Worm (Caenorhabditis elegans) whole organism, L1 larva: ENCODE measurements around the gene irld-39.

Experiments used
- C04F5.9 ChIP-seq: sonication (generic microtip); optimal IDR thresholded peaks from 2 replicates; lab custom pipeline; 2016; ENCODE audit warnings: missing genetic modification characterization, missing compliant biosample characterization
- hlh-17 ChIP-seq: fragments of 200-800 bp; sonication (Bioruptor generic); optimal IDR thresholded peaks from 2 replicates; lab custom pipeline; 2018; ENCODE audit warnings: missing genetic modification characterization, mild to moderate bottlenecking, missing compliant biosample characterization, moderate library complexity, borderline replicate concordance
- jun-1 ChIP-seq: fragments of 150-350 bp; optimal IDR thresholded peaks from 2 replicates; lab custom pipeline; 2014; ENCODE audit warnings: missing biosample characterization, missing genetic modification reagents, missing genetic modification characterization
- lin-39 ChIP-seq: fragments of 150-350 bp; optimal IDR thresholded peaks from 2 replicates; lab custom pipeline; 2014; ENCODE audit warnings: missing biosample characterization, missing genetic modification reagents, missing genetic modification characterization
- lsy-2 ChIP-seq, 2 experiments: fragments of 150-350 bp; optimal IDR thresholded peaks; 2 replicates each; lab custom pipeline; 2014; ENCODE audit warnings: missing biosample characterization in 2 of 2, missing genetic modification characterization in 2 of 2
- mef-2 ChIP-seq: fragments of 150-350 bp; optimal IDR thresholded peaks from 2 replicates; lab custom pipeline; 2014; ENCODE audit warnings: missing biosample characterization, missing genetic modification characterization
- nhr-28 ChIP-seq: fragments of 150-350 bp; optimal IDR thresholded peaks from 2 replicates; lab custom pipeline; 2014; ENCODE audit warnings: missing biosample characterization, missing genetic modification characterization
- sptf-1 ChIP-seq: fragments of 150-350 bp; optimal IDR thresholded peaks from 2 replicates; lab custom pipeline; 2014; ENCODE audit warnings: missing biosample characterization, missing genetic modification characterization

- no peak for TF ChIP-seq sptf-1 (tag; lab: Kevin White, UChicago)
- TF ChIP-seq C04F5.9 (tag; lab: Kevin White, UChicago) = no peak
- TF ChIP-seq lin-39 (tag; lab: Kevin White, UChicago) = no peak
- TF ChIP-seq jun-1 (tag; lab: Kevin White, UChicago) = no peak
- TF ChIP-seq lsy-2 (tag; optimal IDR thresholded peaks at IDR 0.05; lab: Kevin White, UChicago) = no peak
- no peak for TF ChIP-seq hlh-17 (GFP tag; lab: Kevin White, UChicago)
- TF ChIP-seq mef-2 (tag; lab: Kevin White, UChicago) = no peak
- no peak for TF ChIP-seq nhr-28 (tag; lab: Kevin White, UChicago)
Observed at ce11 chrIV:16199831-16200230, 33.1 kb upstream of the irld-39 start.
